In the genomic region with DNA sequence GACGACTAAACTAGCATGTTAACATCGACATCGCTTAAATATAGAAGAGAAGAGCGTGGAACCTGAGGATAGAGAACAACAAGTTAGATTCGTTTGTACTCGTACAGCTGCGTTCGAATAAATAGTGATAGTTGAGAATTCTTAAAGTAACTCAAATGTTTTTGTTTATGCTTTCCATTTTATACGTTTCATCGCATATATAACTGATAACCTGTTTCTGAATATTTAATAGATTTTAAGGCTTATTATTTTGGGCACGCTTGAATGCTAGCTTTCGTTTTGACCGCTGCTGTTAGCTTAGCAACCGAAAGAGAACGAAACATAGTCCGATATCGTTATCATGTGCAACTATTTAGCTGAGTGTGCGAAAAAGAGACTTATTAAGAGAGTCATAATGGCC, we compare ENCODE assay signal across 1 fruit fly cellular context.
TF ChIP-seq lines count a peak whose summit lies in the region.

No protein-coding gene starts in this region.

TF ChIP-seq in whole organism, embryonic, 481 proteins besides CTCF, POLR2A, EP300 and RAD21 (continued from another document and continues in another):
- TF ChIP-seq shn (GFP tag; optimal IDR thresholded peaks at IDR 0.05; lab: Kevin White, UChicago) (peak; percentile 82), CG11560 (tag; IDR thresholded peaks at IDR 0.05; lab: Robert Waterston, UW) (peak; percentile 88), Hey (tag; optimal IDR thresholded peaks at IDR 0.05; lab: Kevin White, UChicago) (peak; percentile 81), CG34422 (GFP tag; IDR thresholded peaks at IDR 0.05; lab: Robert Waterston, UW) (peak; percentile 96), CG7372 (GFP tag; IDR thresholded peaks at IDR 0.05; lab: Robert Waterston, UW) (peak; percentile 96), ken (GFP tag; IDR thresholded peaks at IDR 0.05; lab: Robert Waterston, UW) (peak; percentile 90), CG31388 (GFP tag; optimal IDR thresholded peaks at IDR 0.05; lab: Kevin White, UChicago) (peak; percentile 83), trem (tag; optimal IDR thresholded peaks at IDR 0.05; lab: Kevin White, UChicago) (peak; percentile 50), CG42726 (GFP tag; IDR thresholded peaks at IDR 0.05; lab: Robert Waterston, UW; ENCODE audit: partially characterized antibody) (no peak), D19B (GFP tag; optimal IDR thresholded peaks at IDR 0.05; lab: Kevin White, UChicago) (peak; percentile 93), ato (GFP tag; IDR thresholded peaks at IDR 0.05; lab: Robert Waterston, UW; ENCODE audit: partially characterized antibody) (no peak), Aef1 (GFP tag; IDR thresholded peaks at IDR 0.05; lab: Robert Waterston, UW) (peak; percentile 96), fd3F (GFP tag; optimal IDR thresholded peaks at IDR 0.05; lab: Kevin White, UChicago) (peak; percentile 97), H2.0 (GFP tag; IDR thresholded peaks at IDR 0.05; lab: Robert Waterston, UW) (peak; percentile 96), Rx (GFP tag; IDR thresholded peaks at IDR 0.05; lab: Robert Waterston, UW) (peak; percentile 88), Oaz (GFP tag; IDR thresholded peaks at IDR 0.05; lab: Robert Waterston, UW) (peak; percentile 92), aop (GFP tag; IDR thresholded peaks at IDR 0.05; lab: Robert Waterston, UW) (no peak; the same call in 1 of the 2 replicates), jing (GFP tag; optimal IDR thresholded peaks at IDR 0.05; lab: Kevin White, UChicago) (peak; percentile 67), pan (optimal IDR thresholded peaks at IDR 0.05; lab: Kevin White, UChicago) (no peak), pan (GFP tag; optimal IDR thresholded peaks at IDR 0.05 in 1 of 2, IDR thresholded peaks at IDR 0.05 in 1 of 2) (peak in 1 of 2 experiments; percentile 98), CG18262 (tag; optimal IDR thresholded peaks at IDR 0.05; lab: Kevin White, UChicago) (peak; percentile 83), ems (GFP tag; optimal IDR thresholded peaks at IDR 0.05; lab: Kevin White, UChicago) (peak; percentile 96), jumu (GFP tag; optimal IDR thresholded peaks at IDR 0.05; lab: Kevin White, UChicago) (peak; percentile 89), bab2 (GFP tag; optimal IDR thresholded peaks at IDR 0.05; lab: Kevin White, UChicago) (peak; percentile 97), unpg (GFP tag; optimal IDR thresholded peaks at IDR 0.05; lab: Kevin White, UChicago) (peak; percentile 97), CG4730 (GFP tag; IDR thresholded peaks at IDR 0.05; lab: Robert Waterston, UW) (peak; percentile 94), CG30431 (GFP tag; optimal IDR thresholded peaks at IDR 0.05; lab: Kevin White, UChicago) (peak; percentile 70), CG1233 (GFP tag; optimal IDR thresholded peaks at IDR 0.05; lab: Kevin White, UChicago) (peak; percentile 94), repo (GFP tag; optimal IDR thresholded peaks at IDR 0.05; lab: Kevin White, UChicago) (peak; percentile 85), CG11085 (GFP tag; IDR thresholded peaks at IDR 0.05; lab: Robert Waterston, UW) (peak; percentile 92), CrebB (tag; optimal IDR thresholded peaks at IDR 0.05; lab: Kevin White, UChicago) (peak; percentile 97), CG10979 (tag; optimal IDR thresholded peaks at IDR 0.05; lab: Kevin White, UChicago) (peak; percentile 78), wor (GFP tag; IDR thresholded peaks at IDR 0.05; lab: Robert Waterston, UW) (peak; percentile 80), CG13123 (GFP tag; optimal IDR thresholded peaks at IDR 0.05; lab: Kevin White, UChicago) (peak; percentile 86), dmrt11E (tag; optimal IDR thresholded peaks at IDR 0.05; lab: Kevin White, UChicago) (peak; percentile 64), tll (GFP tag; optimal IDR thresholded peaks at IDR 0.05; lab: Kevin White, UChicago) (no peak), sens (GFP tag; lab: Kevin White, UChicago) (peak; percentile 98), B-H1 (GFP tag; IDR thresholded peaks at IDR 0.05; lab: Robert Waterston, UW) (peak; percentile 93), ind (GFP tag; optimal IDR thresholded peaks at IDR 0.05; lab: Kevin White, UChicago) (peak; percentile 96), corto (GFP tag; optimal IDR thresholded peaks at IDR 0.05; lab: Kevin White, UChicago) (peak; percentile 84), jigr1 (GFP tag; IDR thresholded peaks at IDR 0.05; lab: Robert Waterston, UW) (peak; percentile 73; the same call in 2 of the 3 replicates), CG12659 (GFP tag; optimal IDR thresholded peaks at IDR 0.05; lab: Kevin White, UChicago) (peak; percentile 97), zen (tag; optimal IDR thresholded peaks at IDR 0.05; lab: Kevin White, UChicago) (peak; percentile 78), Bgb (GFP tag; IDR thresholded peaks at IDR 0.05; lab: Robert Waterston, UW; ENCODE audit: partially characterized antibody) (no peak), CG34224 (GFP tag; IDR thresholded peaks at IDR 0.05; lab: Robert Waterston, UW; ENCODE audit: partially characterized antibody) (no peak), CG12236 (GFP tag; optimal IDR thresholded peaks at IDR 0.05; lab: Kevin White, UChicago) (peak; percentile 71), Vsx1 (GFP tag; optimal IDR thresholded peaks at IDR 0.05; lab: Kevin White, UChicago) (peak; percentile 87), CG4854 (GFP tag; optimal IDR thresholded peaks at IDR 0.05; lab: Kevin White, UChicago) (peak; percentile 94), Sox102F (GFP tag; optimal IDR thresholded peaks at IDR 0.05; lab: Kevin White, UChicago) (peak; percentile 91), gce (GFP tag; IDR thresholded peaks at IDR 0.05; lab: Robert Waterston, UW) (peak; percentile 77; the same call in 1 of the 3 replicates), schlank (tag; optimal IDR thresholded peaks at IDR 0.05; lab: Kevin White, UChicago) (peak; percentile 98), CG10209 (GFP tag; optimal IDR thresholded peaks at IDR 0.05; lab: Kevin White, UChicago) (peak; percentile 95), Rfx (GFP tag; IDR thresholded peaks at IDR 0.05; lab: Robert Waterston, UW) (peak; percentile 99), dmrt99B (tag; optimal IDR thresholded peaks at IDR 0.05; lab: Kevin White, UChicago) (peak; percentile 93), da (GFP tag; optimal IDR thresholded peaks at IDR 0.05; lab: Kevin White, UChicago) (peak; percentile 78), ham (GFP tag; IDR thresholded peaks at IDR 0.05; lab: Robert Waterston, UW) (peak; percentile 95), CG14441 (GFP tag; IDR thresholded peaks at IDR 0.05; lab: Robert Waterston, UW) (peak; percentile 97), CG4820 (GFP tag; optimal IDR thresholded peaks at IDR 0.05; lab: Kevin White, UChicago) (peak; percentile 89), CG7745 (tag; optimal IDR thresholded peaks at IDR 0.05; lab: Kevin White, UChicago) (no peak), CG15269 (tag; optimal IDR thresholded peaks at IDR 0.05; lab: Kevin White, UChicago) (peak; percentile 98), Atf3 (GFP tag; optimal IDR thresholded peaks at IDR 0.05; lab: Kevin White, UChicago) (peak; percentile 85), Sin3A (optimal IDR thresholded peaks at IDR 0.05; lab: Kevin White, UChicago) (no peak), sisA (GFP tag; IDR thresholded peaks at IDR 0.05; lab: Robert Waterston, UW) (peak; percentile 91), CG13296 (GFP tag; optimal IDR thresholded peaks at IDR 0.05; lab: Kevin White, UChicago) (peak; percentile 98), TFAM (GFP tag; optimal IDR thresholded peaks at IDR 0.05; lab: Kevin White, UChicago) (peak; percentile 51), CG16815 (GFP tag; optimal IDR thresholded peaks at IDR 0.05; lab: Kevin White, UChicago) (peak; percentile 85), wek (GFP tag; optimal IDR thresholded peaks at IDR 0.05; lab: Kevin White, UChicago) (peak; percentile 61), luna (GFP tag; optimal IDR thresholded peaks at IDR 0.05; lab: Kevin White, UChicago) (peak; percentile 94), nom (GFP tag; optimal IDR thresholded peaks at IDR 0.05; lab: Kevin White, UChicago) (peak; percentile 86), Trl (optimal IDR thresholded peaks at IDR 0.05; lab: Kevin White, UChicago) (peak in 1 of 2 experiments; percentile 82), Trl (GFP tag; optimal IDR thresholded peaks at IDR 0.05; lab: Kevin White, UChicago) (peak; percentile 90), Ssrp (tag; optimal IDR thresholded peaks at IDR 0.05; lab: Kevin White, UChicago) (peak; percentile 73), CG7357 (GFP tag; IDR thresholded peaks at IDR 0.05; lab: Robert Waterston, UW) (peak; percentile 88), Chrac-16 (GFP tag; optimal IDR thresholded peaks at IDR 0.05; lab: Kevin White, UChicago) (peak; percentile 91), ro (GFP tag; IDR thresholded peaks at IDR 0.05; lab: Robert Waterston, UW) (peak; percentile 81), Dip2 (GFP tag; IDR thresholded peaks at IDR 0.05; lab: Robert Waterston, UW) (peak; percentile 21; the same call in 1 of the 2 replicates), kni (GFP tag; optimal IDR thresholded peaks at IDR 0.05; lab: Kevin White, UChicago) (no peak), CG5245 (GFP tag; optimal IDR thresholded peaks at IDR 0.05; lab: Kevin White, UChicago) (peak; percentile 87), Hr39 (optimal IDR thresholded peaks at IDR 0.05; lab: Kevin White, UChicago) (no peak), Bdp1 (GFP tag; optimal IDR thresholded peaks at IDR 0.05; lab: Kevin White, UChicago) (peak; percentile 81), br (optimal IDR thresholded peaks at IDR 0.05; lab: Kevin White, UChicago) (no peak), slbo (GFP tag; IDR thresholded peaks at IDR 0.05; lab: Robert Waterston, UW) (peak; percentile 99), CG3838 (GFP tag; optimal IDR thresholded peaks at IDR 0.05; lab: Kevin White, UChicago) (peak; percentile 79), Dfd (GFP tag; optimal IDR thresholded peaks at IDR 0.05; lab: Kevin White, UChicago) (peak in 1 of 2 experiments; percentile 29), CG31224 (GFP tag; IDR thresholded peaks at IDR 0.05; lab: Robert Waterston, UW) (peak; percentile 94), CG15514 (GFP tag; optimal IDR thresholded peaks at IDR 0.05; lab: Kevin White, UChicago) (peak; percentile 94), Max (GFP tag; optimal IDR thresholded peaks at IDR 0.05; lab: Kevin White, UChicago) (peak; percentile 94), nerfin-2 (GFP tag; IDR thresholded peaks at IDR 0.05; lab: Robert Waterston, UW; ENCODE audit: partially characterized antibody) (no peak), bbx (GFP tag; IDR thresholded peaks at IDR 0.05; lab: Robert Waterston, UW; ENCODE audit: partially characterized antibody) (no peak), BEAF-32 (GFP tag; optimal IDR thresholded peaks at IDR 0.05; lab: Kevin White, UChicago) (peak; percentile 3), Sox100B (GFP tag; optimal IDR thresholded peaks at IDR 0.05; lab: Kevin White, UChicago) (peak; percentile 86), Deaf1 (tag; optimal IDR thresholded peaks at IDR 0.05; lab: Kevin White, UChicago) (peak; percentile 85), insv (GFP tag; optimal IDR thresholded peaks at IDR 0.05; lab: Kevin White, UChicago) (peak; percentile 11 to 38), Optix (GFP tag; IDR thresholded peaks at IDR 0.05; lab: Robert Waterston, UW) (peak; percentile 82), CG3847 (GFP tag; IDR thresholded peaks at IDR 0.05; lab: Robert Waterston, UW) (peak; percentile 98), eve (GFP tag; optimal IDR thresholded peaks at IDR 0.05; lab: Kevin White, UChicago) (no peak), sima (GFP tag; optimal IDR thresholded peaks at IDR 0.05; lab: Kevin White, UChicago) (peak; percentile 84), kay (GFP tag; optimal IDR thresholded peaks at IDR 0.05; lab: Kevin White, UChicago) (peak; percentile 94), knrl (GFP tag; IDR thresholded peaks at IDR 0.05; lab: Robert Waterston, UW; ENCODE audit: partially characterized antibody) (no peak), zfh2 (GFP tag; optimal IDR thresholded peaks at IDR 0.05; lab: Kevin White, UChicago) (peak; percentile 97), abd-A (tag; optimal IDR thresholded peaks at IDR 0.05; lab: Kevin White, UChicago) (no peak), ttk (GFP tag; IDR thresholded peaks at IDR 0.05; lab: Robert Waterston, UW) (peak; percentile 84), CG1024 (GFP tag; IDR thresholded peaks at IDR 0.05; lab: Robert Waterston, UW) (peak; percentile 73), CG17829 (tag; optimal IDR thresholded peaks at IDR 0.05; lab: Kevin White, UChicago) (peak; percentile 87), chif (GFP tag; optimal IDR thresholded peaks at IDR 0.05; lab: Kevin White, UChicago) (peak; percentile 83 to 93), inv (GFP tag; IDR thresholded peaks at IDR 0.05; lab: Robert Waterston, UW; ENCODE audit: partially characterized antibody) (no peak), Ada2b (GFP tag; IDR thresholded peaks at IDR 0.05; lab: Robert Waterston, UW) (peak; percentile 97), CG15479 (GFP tag; optimal IDR thresholded peaks at IDR 0.05; lab: Kevin White, UChicago) (no peak), MTF-1 (GFP tag; optimal IDR thresholded peaks at IDR 0.05; lab: Kevin White, UChicago; ENCODE audit: borderline replicate concordance) (peak; percentile 80), bcd (GFP tag; optimal IDR thresholded peaks at IDR 0.05; lab: Kevin White, UChicago) (peak; percentile 94), gfzf (GFP tag; optimal IDR thresholded peaks at IDR 0.05; lab: Kevin White, UChicago) (no peak), CG7839 (tag; optimal IDR thresholded peaks at IDR 0.05; lab: Kevin White, UChicago) (peak; percentile 98), rib (GFP tag; IDR thresholded peaks at IDR 0.05; lab: Robert Waterston, UW) (peak; percentile 98), fru (optimal IDR thresholded peaks at IDR 0.05; lab: Kevin White, UChicago) (no peak), caup (GFP tag; optimal IDR thresholded peaks at IDR 0.05; lab: Kevin White, UChicago; ENCODE audit: severe bottlenecking) (peak; percentile 97), YL-1 (GFP tag; optimal IDR thresholded peaks at IDR 0.05; lab: Kevin White, UChicago) (peak; percentile 74), Atf6 (GFP tag; IDR thresholded peaks at IDR 0.05; lab: Robert Waterston, UW) (peak; percentile 99), PHDP (tag; optimal IDR thresholded peaks at IDR 0.05; lab: Kevin White, UChicago) (peak; percentile 98), CG11456 (GFP tag; IDR thresholded peaks at IDR 0.05; lab: Robert Waterston, UW) (peak; percentile 98), tio (GFP tag; optimal IDR thresholded peaks at IDR 0.05; lab: Kevin White, UChicago) (no peak), Hr3 (GFP tag; optimal IDR thresholded peaks at IDR 0.05; lab: Kevin White, UChicago) (peak; percentile 89), tx (GFP tag; optimal IDR thresholded peaks at IDR 0.05; lab: Kevin White, UChicago) (peak; percentile 93), Nf-YB (GFP tag; optimal IDR thresholded peaks at IDR 0.05; lab: Kevin White, UChicago) (peak; percentile 82), Poxn (GFP tag; IDR thresholded peaks at IDR 0.05; lab: Robert Waterston, UW) (peak; percentile 96), Six4 (GFP tag; optimal IDR thresholded peaks at IDR 0.05; lab: Kevin White, UChicago) (peak; percentile 84), wdn (GFP tag; IDR thresholded peaks at IDR 0.05; lab: Robert Waterston, UW) (peak; percentile 96)
